Fruit fly (Drosophila melanogaster): ENCODE measurements around the gene CG12984.
A peak's percentile ranks its signal among the peaks of the same experiment; 100 is the strongest.

CG12984 gene

dm6 chr3L:21007364-21008254, 16.1 kb downstream of the CG12984 start (continued):
- TF ChIP-seq CG30403 (GFP tag; optimal IDR thresholded peaks at IDR 0.05) (no peak), org-1 (GFP tag; optimal IDR thresholded peaks at IDR 0.05) (peak; percentile 55), oc (tag; optimal IDR thresholded peaks at IDR 0.05) (peak; percentile 72), CG4360 (GFP tag; IDR thresholded peaks at IDR 0.05) (0 out of 2 replicates have a peak, but pooled peaks have one; percentile 3), YL-1 (GFP tag; optimal IDR thresholded peaks at IDR 0.05) (no peak), CG31224 (GFP tag; IDR thresholded peaks at IDR 0.05) (no peak), phol (tag; optimal IDR thresholded peaks at IDR 0.05) (no peak), insv (GFP tag; optimal IDR thresholded peaks at IDR 0.05) (peak in 1 of 2 experiments; percentile 39), CG16815 (GFP tag; optimal IDR thresholded peaks at IDR 0.05) (no peak), CG4282 (GFP tag; optimal IDR thresholded peaks at IDR 0.05) (no peak), Hmr (GFP tag; optimal IDR thresholded peaks at IDR 0.05) (no peak), Eip74EF (GFP tag; optimal IDR thresholded peaks at IDR 0.05) (no peak), Mes4 (GFP tag; optimal IDR thresholded peaks at IDR 0.05) (no peak), pita (GFP tag; optimal IDR thresholded peaks at IDR 0.05) (no peak), pan (optimal IDR thresholded peaks at IDR 0.05) (no peak), pan (GFP tag; optimal IDR thresholded peaks at IDR 0.05 in 1 of 2, IDR thresholded peaks at IDR 0.05 in 1 of 2) (no peak), ATbp (GFP tag; optimal IDR thresholded peaks at IDR 0.05) (peak; percentile 67), lbe (GFP tag; optimal IDR thresholded peaks at IDR 0.05) (no peak), aop (GFP tag; IDR thresholded peaks at IDR 0.05) (no peak), CG6654 (GFP tag; optimal IDR thresholded peaks at IDR 0.05) (no peak), Awh (GFP tag; IDR thresholded peaks at IDR 0.05) (peak; percentile 51; the same call in 1 of the 2 replicates), Meics (GFP tag; optimal IDR thresholded peaks at IDR 0.05) (no peak), CG15479 (GFP tag; optimal IDR thresholded peaks at IDR 0.05) (peak; percentile 86), sisA (GFP tag; IDR thresholded peaks at IDR 0.05) (no peak), fru (optimal IDR thresholded peaks at IDR 0.05) (no peak), ac (GFP tag; optimal IDR thresholded peaks at IDR 0.05) (peak; percentile 79), CG43689 (GFP tag; IDR thresholded peaks at IDR 0.05) (no peak), Med (GFP tag) (peak; percentile 83), tll (GFP tag; optimal IDR thresholded peaks at IDR 0.05) (peak in 1 of 2 experiments; percentile 57), mirr (GFP tag; optimal IDR thresholded peaks at IDR 0.05) (no peak), Dek (tag; optimal IDR thresholded peaks at IDR 0.05) (no peak), MTF-1 (GFP tag; optimal IDR thresholded peaks at IDR 0.05; ENCODE audit: borderline replicate concordance) (peak; percentile 62), CG7987 (GFP tag; optimal IDR thresholded peaks at IDR 0.05) (peak; percentile 49), NC2β (GFP tag; optimal IDR thresholded peaks at IDR 0.05) (peak; percentile 5), CG6765 (GFP tag; optimal IDR thresholded peaks at IDR 0.05) (no peak), CG12299 (tag; optimal IDR thresholded peaks at IDR 0.05) (no peak), pum (GFP tag; optimal IDR thresholded peaks at IDR 0.05) (no peak), psq (GFP tag; optimal IDR thresholded peaks at IDR 0.05) (peak; percentile 94), Hsf (GFP tag; optimal IDR thresholded peaks at IDR 0.05) (no peak), CG6689 (GFP tag; IDR thresholded peaks at IDR 0.05) (no peak), HLHmδ (GFP tag; optimal IDR thresholded peaks at IDR 0.05) (no peak), CG42726 (GFP tag; IDR thresholded peaks at IDR 0.05; ENCODE audit: partially characterized antibody) (no peak), CG18764 (GFP tag; optimal IDR thresholded peaks at IDR 0.05) (peak; percentile 42), CG9817 (tag; optimal IDR thresholded peaks at IDR 0.05) (no peak), CG30431 (GFP tag; optimal IDR thresholded peaks at IDR 0.05) (no peak), CG4730 (GFP tag; IDR thresholded peaks at IDR 0.05) (no peak), Max (GFP tag; optimal IDR thresholded peaks at IDR 0.05) (peak; percentile 22), CG15269 (tag; optimal IDR thresholded peaks at IDR 0.05) (no peak), Ets97D (GFP tag; optimal IDR thresholded peaks at IDR 0.05) (no peak)
